Worm (Caenorhabditis elegans) whole organism, young adult: ENCODE measurements around the gene F11C7.2.

Experiments
- B0035.1 ChIP-seq: sonication (generic microtip); optimal IDR thresholded peaks from 2 replicates; lab custom pipeline; 2016; ENCODE audit warnings: missing genetic modification characterization, mild to moderate bottlenecking, missing compliant biosample characterization, missing genotype, missing genetic modification reagents
- B0261.1 ChIP-seq: sonication (generic microtip); optimal IDR thresholded peaks from 2 replicates; lab custom pipeline; 2016; ENCODE audit warnings: mild to moderate bottlenecking, missing genetic modification characterization, moderate library complexity, missing compliant biosample characterization
- B0336.3 ChIP-seq: fragments of 200-800 bp; sonication (Bioruptor generic); IDR thresholded peaks from 2 replicates; pipeline ENCODE4 v1.3.6; 2022; ENCODE audit warnings: missing genetic modification characterization, missing compliant biosample characterization
- C06A6.2 ChIP-seq: fragments of 200-800 bp; sonication (Bioruptor generic); conservative IDR thresholded peaks from 2 replicates; pipeline ENCODE4 v1.3.6; 2022; ENCODE audit warnings: missing genetic modification characterization, missing compliant biosample characterization
- D2030.7 ChIP-seq: fragments of 200-800 bp; sonication (Bioruptor generic); IDR thresholded peaks from 2 replicates; pipeline ENCODE4 v1.3.6; 2022; ENCODE audit warnings: missing genetic modification reagents, missing genetic modification characterization, missing compliant biosample characterization
- F10E7.11 ChIP-seq: sonication (generic microtip); optimal IDR thresholded peaks from 2 replicates; lab custom pipeline; 2017; ENCODE audit warnings: mild to moderate bottlenecking, missing genetic modification characterization, moderate library complexity, missing compliant biosample characterization
- F33H1.4 ChIP-seq: fragments of 200-800 bp; sonication (Bioruptor generic); IDR thresholded peaks from 2 replicates; pipeline ENCODE4 v1.3.6; 2022; ENCODE audit warnings: missing genetic modification reagents, missing genetic modification characterization, missing compliant biosample characterization
- F57A8.1 ChIP-seq: fragments of 200-800 bp; sonication (Bioruptor generic); optimal IDR thresholded peaks from 2 replicates; lab custom pipeline; 2018; ENCODE audit warnings: mild to moderate bottlenecking, missing genetic modification characterization, moderate library complexity, missing compliant biosample characterization
- K12H6.12 ChIP-seq: fragments of 200-800 bp; sonication (Bioruptor generic); optimal IDR thresholded peaks from 2 replicates; lab custom pipeline; 2018; ENCODE audit warnings: mild to moderate bottlenecking, missing genetic modification characterization, missing compliant biosample characterization
- T26A5.8 ChIP-seq: sonication (generic microtip); optimal IDR thresholded peaks from 2 replicates; lab custom pipeline; 2016; ENCODE audit warnings: missing genetic modification characterization, missing compliant biosample characterization
- Y53F4B.3 ChIP-seq: fragments of 200-800 bp; sonication (Bioruptor generic); IDR thresholded peaks from 2 replicates; pipeline ENCODE4 v1.3.6; 2022; ENCODE audit warnings: missing genetic modification reagents, missing genetic modification characterization, missing compliant biosample characterization
- Y53G8AR.9 ChIP-seq: fragments of 200-800 bp; sonication (Bioruptor generic); conservative IDR thresholded peaks from 2 replicates; pipeline ENCODE4 v1.3.6; 2022; ENCODE audit warnings: missing genetic modification reagents, missing genetic modification characterization, missing compliant biosample characterization
- Y67H2A.10 ChIP-seq: fragments of 200-800 bp; sonication (Bioruptor generic); conservative IDR thresholded peaks from 2 replicates; pipeline ENCODE4 v1.3.6; 2022; ENCODE audit warnings: missing genetic modification reagents, missing genetic modification characterization, missing compliant biosample characterization
- Y95B8A.8 ChIP-seq: fragments of 200-800 bp; sonication (Bioruptor generic); IDR thresholded peaks from 2 replicates; pipeline ENCODE4 v1.3.6; 2022; ENCODE audit warnings: missing genetic modification reagents, missing genetic modification characterization, missing compliant biosample characterization
- aptf-2 ChIP-seq: fragments of 200-800 bp; sonication (Bioruptor generic); conservative IDR thresholded peaks from 2 replicates; pipeline ENCODE4 v1.3.6; 2022; ENCODE audit warnings: missing genetic modification reagents, missing genetic modification characterization, missing compliant biosample characterization
- athp-1 ChIP-seq: sonication (generic microtip); optimal IDR thresholded peaks from 2 replicates; lab custom pipeline; 2017; ENCODE audit warnings: mild to moderate bottlenecking, missing genetic modification characterization, missing compliant biosample characterization
- attf-5 ChIP-seq: fragments of 200-800 bp; sonication (Bioruptor generic); optimal IDR thresholded peaks from 2 replicates; lab custom pipeline; 2018; ENCODE audit warnings: mild to moderate bottlenecking, missing genetic modification characterization, missing compliant biosample characterization
- attf-6 ChIP-seq: fragments of 200-800 bp; sonication (Bioruptor generic); IDR thresholded peaks from 2 replicates; pipeline ENCODE4 v1.3.6; 2022; ENCODE audit warnings: missing genetic modification reagents, missing genetic modification characterization, missing compliant biosample characterization
- ceh-100 ChIP-seq: fragments of 200-800 bp; sonication (Bioruptor generic); IDR thresholded peaks from 2 replicates; pipeline ENCODE4 v1.3.6; 2022; ENCODE audit warnings: missing genetic modification reagents, missing genetic modification characterization, missing compliant biosample characterization
- dpl-1 ChIP-seq: fragments of 150-350 bp; optimal IDR thresholded peaks from 2 replicates; lab custom pipeline; 2014; ENCODE audit warnings: missing biosample characterization, missing genetic modification reagents, missing genetic modification characterization
- egrh-3 ChIP-seq: fragments of 200-800 bp; sonication (Bioruptor generic); IDR thresholded peaks from 2 replicates; pipeline ENCODE4 v1.3.6; 2022; ENCODE audit warnings: missing genetic modification reagents, missing genetic modification characterization, missing compliant biosample characterization
- hlh-12 ChIP-seq: sonication (generic microtip); optimal IDR thresholded peaks from 2 replicates; lab custom pipeline; 2016; ENCODE audit warnings: missing genetic modification characterization, missing compliant biosample characterization
- let-607 ChIP-seq, 2 experiments: fragments of 200-800 bp in 1 of 2; sonication (Bioruptor generic) in 1 of 2; sonication (generic microtip) in 1 of 2; optimal IDR thresholded peaks; 2 replicates each; lab custom pipeline; 2016 to 2018; ENCODE audit warnings: mild to moderate bottlenecking in 2 of 2, missing compliant biosample characterization in 2 of 2, missing genetic modification characterization in 2 of 2, moderate library complexity in 2 of 2, missing genotype in 1 of 2
- lsy-27 ChIP-seq: sonication (generic microtip); optimal IDR thresholded peaks from 2 replicates; lab custom pipeline; 2017; ENCODE audit warnings: missing genetic modification characterization, mild to moderate bottlenecking, missing compliant biosample characterization, antibody characterized with exemption, missing genotype, borderline replicate concordance; ENCODE audit not compliant: insufficient read depth
- nhr-179 ChIP-seq: sonication (generic microtip); optimal IDR thresholded peaks from 2 replicates; lab custom pipeline; 2016; ENCODE audit warnings: mild to moderate bottlenecking, missing genetic modification characterization, missing compliant biosample characterization
- nhr-90 ChIP-seq: sonication (generic microtip); optimal IDR thresholded peaks from 2 replicates; lab custom pipeline; 2016; ENCODE audit warnings: missing genotype, mild to moderate bottlenecking, missing genetic modification characterization, missing compliant biosample characterization
- pha-4 ChIP-seq: fragments of 150-350 bp; sonication (generic microtip); optimal IDR thresholded peaks from 2 replicates; lab custom pipeline; 2014; ENCODE audit warnings: missing biosample characterization, missing genetic modification reagents, missing genetic modification characterization
- somi-1 ChIP-seq: fragments of 200-800 bp; sonication (Bioruptor generic); optimal IDR thresholded peaks from 2 replicates; lab custom pipeline; 2018; ENCODE audit warnings: mild to moderate bottlenecking, missing genetic modification characterization, missing compliant biosample characterization
- unc-62 ChIP-seq: fragments of 150-350 bp; optimal IDR thresholded peaks from 2 replicates; lab custom pipeline; 2014; ENCODE audit warnings: missing biosample characterization, missing genetic modification reagents, missing genetic modification characterization
- zfh-2 ChIP-seq: fragments of 200-800 bp; sonication (Bioruptor generic); conservative IDR thresholded peaks from 2 replicates; pipeline ENCODE4 v1.3.6; 2022; ENCODE audit warnings: missing genetic modification reagents, missing genetic modification characterization, missing compliant biosample characterization
- ztf-22 ChIP-seq: fragments of 200-800 bp; sonication (Bioruptor generic); optimal IDR thresholded peaks from 2 replicates; lab custom pipeline; 2018; ENCODE audit warnings: mild to moderate bottlenecking, missing genetic modification characterization, moderate library complexity, missing compliant biosample characterization
- ztf-26 ChIP-seq: sonication (generic microtip); optimal IDR thresholded peaks from 2 replicates; lab custom pipeline; 2017; ENCODE audit warnings: missing genetic modification characterization, missing compliant biosample characterization

Gene F11C7.2

ce11 chrX:17408855-17409254, 12.2 kb downstream of the F11C7.2 start:
- TF ChIP-seq C06A6.2, result no peak
- TF ChIP-seq ztf-26 (tag; lab: Kevin White, UChicago), result no peak
- no peak for TF ChIP-seq T26A5.8 (tag; lab: Kevin White, UChicago)
- TF ChIP-seq let-607 (tag; optimal IDR thresholded peaks at IDR 0.05; lab: Kevin White, UChicago), result peak; percentile 59 to 60
- no peak for TF ChIP-seq F10E7.11 (tag; lab: Kevin White, UChicago)
- TF ChIP-seq athp-1 (tag; lab: Kevin White, UChicago), result no peak
- TF ChIP-seq pha-4 (tag; lab: Kevin White, UChicago), result no peak

DNA sequence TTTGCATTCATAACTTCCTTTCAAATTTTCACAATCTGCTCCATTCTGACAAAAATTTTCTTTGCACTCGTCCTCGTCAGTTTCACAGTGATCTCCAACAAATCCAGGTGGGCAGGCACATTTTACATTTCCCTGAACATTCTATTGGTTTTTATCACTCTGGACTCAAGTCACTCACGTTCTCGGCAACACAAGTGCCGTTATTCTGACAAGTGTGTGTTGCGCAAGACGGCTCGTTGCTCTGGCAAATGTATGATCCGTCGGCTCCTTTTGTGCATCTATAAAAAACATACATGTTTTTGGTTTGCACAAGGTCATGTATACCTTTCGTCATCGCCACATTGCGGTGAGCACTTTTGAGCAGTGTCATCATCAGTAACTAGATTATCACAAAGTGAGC, 16.0 kb downstream of the F11C7.2 start:
- TF ChIP-seq pha-4 (tag; lab: Kevin White, UChicago) (no peak), Y67H2A.10 (GFP tag; lab: Robert Waterston, UW) (no peak), F57A8.1 (no peak), ztf-22 (GFP tag; lab: Kevin White, UChicago) (no peak), ceh-100 (GFP tag; lab: Robert Waterston, UW) (no peak), somi-1 (GFP tag; lab: Kevin White, UChicago) (no peak), nhr-90 (tag; lab: Kevin White, UChicago) (no peak), B0035.1 (tag; lab: Kevin White, UChicago) (no peak), egrh-3 (GFP tag; lab: Robert Waterston, UW) (no peak), B0261.1 (tag; lab: Kevin White, UChicago) (no peak), aptf-2 (GFP tag; lab: Robert Waterston, UW) (no peak), zfh-2 (no peak), attf-6 (GFP tag; lab: Robert Waterston, UW) (no peak)

DNA sequence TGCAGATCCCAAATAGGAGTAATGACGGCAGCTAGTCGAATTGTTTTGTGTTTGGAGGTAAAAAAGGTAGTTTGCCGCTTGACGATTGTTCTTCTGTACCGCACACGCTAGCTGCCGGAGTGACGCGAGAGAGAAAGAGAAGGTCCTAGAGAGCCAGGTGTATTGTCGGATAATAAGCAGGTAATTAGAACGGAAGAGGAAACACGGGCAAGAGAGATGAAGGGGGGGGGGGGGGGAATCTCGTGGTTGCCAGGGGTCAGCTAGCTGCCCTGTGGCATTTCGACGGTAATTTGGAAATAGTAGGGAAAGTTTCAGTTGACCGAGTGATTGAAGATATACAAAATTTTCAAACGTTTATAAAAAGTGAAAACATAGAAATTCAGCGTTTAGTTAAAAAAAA, 17.3 kb downstream of the F11C7.2 start, which contains the start of gene crb-1:
crb-1 (minus strand) TSS at position 147 of the 400 bp plus-strand sequence.
- no peak for TF ChIP-seq D2030.7
- no peak for TF ChIP-seq B0336.3
- no peak for TF ChIP-seq F33H1.4 (GFP tag; lab: Robert Waterston, UW)
- TF ChIP-seq K12H6.12 (tag; lab: Kevin White, UChicago), result no peak
- no peak for TF ChIP-seq dpl-1
- no peak for TF ChIP-seq lsy-27 (tag; lab: Kevin White, UChicago)
- TF ChIP-seq unc-62 (GFP tag; lab: Kevin White, UChicago), result no peak

DNA sequence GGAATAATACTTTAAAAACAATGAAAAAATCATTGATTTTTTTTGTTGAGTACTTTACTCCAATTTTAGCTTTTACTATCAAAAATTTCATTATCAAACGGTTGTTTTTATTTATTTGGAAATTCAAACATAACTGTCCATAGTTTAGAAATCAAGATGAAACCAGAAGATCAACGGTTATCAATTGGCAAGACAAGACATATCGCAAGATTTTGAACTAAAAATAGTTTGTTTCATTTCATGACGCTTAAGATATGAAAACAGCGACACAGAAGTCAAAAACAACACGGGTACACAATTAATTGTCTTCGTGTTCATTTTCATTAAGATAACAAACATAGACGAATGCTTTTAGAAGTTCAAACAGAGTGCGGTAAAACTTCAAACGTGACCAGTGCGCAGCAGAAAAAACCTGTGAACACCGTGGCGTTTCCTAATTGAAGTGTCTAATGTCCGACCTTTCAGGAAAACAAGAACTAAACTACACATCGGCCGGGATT, 20.9 kb downstream of the F11C7.2 start:
- no peak for TF ChIP-seq Y53F4B.3 (GFP tag; lab: Robert Waterston, UW)
- TF ChIP-seq D2030.7, result no peak
- no peak for TF ChIP-seq hlh-12 (tag; lab: Kevin White, UChicago)
- no peak for TF ChIP-seq Y95B8A.8 (GFP tag; lab: Robert Waterston, UW)
- TF ChIP-seq attf-5 (GFP tag; lab: Kevin White, UChicago), result no peak
- TF ChIP-seq nhr-179, result no peak
- no peak for TF ChIP-seq Y53G8AR.9
- TF ChIP-seq, all 124 proteins: peak for 0
